Fruit fly (Drosophila melanogaster) whole organism, adult: ENCODE results near the gene CG42758.

Source experiments
- CG14711 ChIP-seq: fragments of 200-800 bp; sonication (Bioruptor generic); optimal IDR thresholded peaks from 2 replicates; lab custom pipeline; 2018; ENCODE audit warnings: missing biosample characterization, mild to moderate bottlenecking, missing genetic modification characterization, moderate library complexity
- CG1620 ChIP-seq: fragments of 200-800 bp; sonication (Bioruptor generic); optimal IDR thresholded peaks from 2 replicates; lab custom pipeline; 2016; ENCODE audit warnings: missing biosample characterization, missing genetic modification characterization
- CG5204 ChIP-seq: fragments of 200-800 bp; sonication (Bioruptor generic); optimal IDR thresholded peaks from 2 replicates; lab custom pipeline; 2016; ENCODE audit warnings: missing biosample characterization, missing genetic modification characterization
- Crg-1 ChIP-seq: fragments of 200-800 bp; sonication (Bioruptor generic); optimal IDR thresholded peaks from 2 replicates; lab custom pipeline; 2016; ENCODE audit warnings: missing biosample characterization, missing genetic modification characterization
- bab1 ChIP-seq: fragments of 200-800 bp; sonication (Bioruptor generic); optimal IDR thresholded peaks from 3 replicates; lab custom pipeline; 2019; ENCODE audit warnings: missing biosample characterization, mild to moderate bottlenecking, missing genetic modification characterization, moderate library complexity
- cic ChIP-seq: fragments of 200-800 bp; sonication (Bioruptor generic); optimal IDR thresholded peaks from 2 replicates; lab custom pipeline; 2017; ENCODE audit warnings: missing biosample characterization, mild to moderate bottlenecking, missing genetic modification characterization, moderate library complexity
- cnc ChIP-seq, 2 experiments: fragments of >200 bp; optimal IDR thresholded peaks; 2 replicates each; lab custom pipeline; 2017
- kay ChIP-seq: fragments of 200-800 bp; sonication (Bioruptor generic); peaks from one replicate; lab custom pipeline; 2016; ENCODE audit warnings: missing biosample characterization, missing genetic modification characterization, borderline replicate concordance
- pad ChIP-seq: fragments of 200-800 bp; sonication (Bioruptor generic); optimal IDR thresholded peaks from 3 replicates; lab custom pipeline; 2017; ENCODE audit warnings: missing biosample characterization, missing genetic modification characterization, mild to moderate bottlenecking, moderate library complexity, missing genetic modification reagents
- tj ChIP-seq: fragments of 200-800 bp; sonication (Bioruptor generic); optimal IDR thresholded peaks from 3 replicates; lab custom pipeline; 2017; ENCODE audit warnings: missing biosample characterization, mild to moderate bottlenecking, missing genetic modification characterization, moderate library complexity

The CG42758 gene

DNA sequence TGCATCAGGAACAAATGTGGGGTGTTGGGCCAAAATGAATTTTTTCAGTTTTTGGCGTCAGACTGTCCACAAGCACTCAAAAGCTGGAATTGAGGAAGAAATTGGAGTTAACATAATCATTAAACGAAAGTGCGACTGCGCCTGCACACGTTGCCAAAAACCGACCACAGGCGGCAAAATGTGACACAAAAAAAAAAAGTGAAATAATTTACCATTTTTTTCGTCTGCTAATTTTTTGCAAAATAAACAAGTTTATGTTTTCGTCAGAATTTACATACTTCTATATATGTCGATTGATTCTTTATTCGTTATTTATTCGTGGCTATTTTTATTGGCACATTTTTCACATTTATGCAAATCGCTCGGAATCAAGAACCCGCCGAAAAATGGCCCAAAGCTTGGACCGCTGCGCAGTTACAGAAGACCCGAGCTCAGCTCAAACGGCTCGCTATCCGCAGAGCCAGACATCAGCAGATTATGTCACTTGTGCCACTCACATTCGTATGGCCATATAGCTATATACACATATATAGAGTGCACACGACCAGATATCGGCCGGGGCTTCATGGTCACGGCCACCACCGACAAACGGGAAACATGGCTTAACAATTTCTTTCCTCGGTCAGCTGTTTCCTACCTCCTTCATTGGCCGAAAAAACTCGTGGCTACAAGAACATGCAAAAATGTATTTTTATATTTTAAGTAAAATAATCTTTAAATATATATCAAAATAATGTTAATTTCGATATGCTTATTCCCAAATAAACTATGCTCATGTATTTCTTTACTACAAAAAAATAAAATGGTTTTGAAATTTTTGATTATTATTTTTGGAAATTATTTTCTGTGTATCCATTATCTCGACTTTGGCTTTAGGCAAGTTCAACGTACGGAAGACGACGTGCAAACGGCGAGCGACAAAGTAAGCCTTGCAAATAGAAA is 49.1 kb downstream of the CG42758 start:
- TF ChIP-seq kay (no peak), cic (GFP tag; lab: Kevin White, UChicago) (no peak), tj (GFP tag; lab: Kevin White, UChicago) (peak; percentile 91), pad (GFP tag; lab: Kevin White, UChicago) (no peak), cnc (optimal IDR thresholded peaks at IDR 0.05; lab: Kevin White, UChicago) (no peak), CG5204 (GFP tag; lab: Kevin White, UChicago) (no peak), CG1620 (GFP tag; lab: Kevin White, UChicago) (no peak), Crg-1 (GFP tag; lab: Kevin White, UChicago) (no peak), bab1 (peak; percentile 28), CG14711 (tag; lab: Kevin White, UChicago) (no peak)
